Worm (Caenorhabditis elegans) whole organism, late embryonic: Measurements from ENCODE around the gene rexd-1.
A peak's percentile ranks its signal among the peaks of the same experiment; 100 is the strongest.

Source experiments
- C08G9.2 ChIP-seq: sonication (generic microtip); optimal IDR thresholded peaks from 2 replicates; lab custom pipeline; 2016; ENCODE audit warnings: mild to moderate bottlenecking, missing genetic modification characterization, moderate library complexity, missing compliant biosample characterization
- C38D4.7 ChIP-seq: fragments of 200-800 bp; sonication (Bioruptor generic); optimal IDR thresholded peaks from 2 replicates; lab custom pipeline; 2018; ENCODE audit warnings: mild to moderate bottlenecking, missing genetic modification characterization, moderate library complexity, missing compliant biosample characterization
- F13H6.1 ChIP-seq: sonication (generic microtip); optimal IDR thresholded peaks from 2 replicates; lab custom pipeline; 2016; ENCODE audit warnings: missing genetic modification characterization, missing compliant biosample characterization
- K02D7.2 ChIP-seq: sonication (generic microtip); optimal IDR thresholded peaks from 2 replicates; lab custom pipeline; 2017; ENCODE audit warnings: mild to moderate bottlenecking, missing genetic modification characterization, missing compliant biosample characterization
- K09A11.1 ChIP-seq: sonication (generic microtip); optimal IDR thresholded peaks from 2 replicates; lab custom pipeline; 2017; ENCODE audit warnings: antibody characterized with exemption, mild to moderate bottlenecking, missing genetic modification characterization, missing compliant biosample characterization; ENCODE audit not compliant: insufficient read depth
- ahr-1 ChIP-seq: sonication (generic microtip); optimal IDR thresholded peaks from 2 replicates; lab custom pipeline; 2016; ENCODE audit warnings: missing genetic modification characterization, missing compliant biosample characterization
- ama-1 ChIP-seq: fragments of 150-350 bp; optimal IDR thresholded peaks from 2 replicates; lab custom pipeline; 2014
- ceh-18 ChIP-seq: sonication (generic microtip); optimal IDR thresholded peaks from 2 replicates; lab custom pipeline; 2016; ENCODE audit warnings: missing genetic modification characterization, missing compliant biosample characterization
- ceh-2 ChIP-seq: sonication (generic microtip); optimal IDR thresholded peaks from 2 replicates; lab custom pipeline; 2016; ENCODE audit warnings: missing genotype, missing genetic modification characterization, missing compliant biosample characterization
- ceh-24 ChIP-seq: sonication (generic microtip); optimal IDR thresholded peaks from 2 replicates; lab custom pipeline; 2016; ENCODE audit warnings: mild to moderate bottlenecking, missing genetic modification characterization, missing compliant biosample characterization
- ceh-30 ChIP-seq: fragments of 150-350 bp; optimal IDR thresholded peaks from 2 replicates; lab custom pipeline; 2014; ENCODE audit warnings: missing biosample characterization, missing genetic modification characterization
- ceh-31 ChIP-seq: sonication (generic microtip); optimal IDR thresholded peaks from 2 replicates; lab custom pipeline; 2016; ENCODE audit warnings: missing genetic modification characterization, missing compliant biosample characterization
- ceh-34 ChIP-seq: sonication (generic microtip); optimal IDR thresholded peaks from 2 replicates; lab custom pipeline; 2016; ENCODE audit warnings: mild to moderate bottlenecking, missing genetic modification characterization, missing compliant biosample characterization
- ceh-45 ChIP-seq: fragments of 200-800 bp; sonication (Bioruptor generic); IDR thresholded peaks from 2 replicates; pipeline ENCODE4 v1.3.6; 2022; ENCODE audit warnings: missing genetic modification reagents, missing genetic modification characterization, missing compliant biosample characterization
- ceh-48 ChIP-seq: sonication (generic microtip); optimal IDR thresholded peaks from 2 replicates; lab custom pipeline; 2016; ENCODE audit warnings: missing genetic modification characterization, inconsistent platforms, missing compliant biosample characterization
- ceh-6 ChIP-seq: fragments of 200-800 bp; sonication (Bioruptor generic); optimal IDR thresholded peaks from 2 replicates; lab custom pipeline; 2018; ENCODE audit warnings: mild to moderate bottlenecking, missing genetic modification characterization, missing compliant biosample characterization
- ceh-9 ChIP-seq: sonication (generic microtip); optimal IDR thresholded peaks from 2 replicates; lab custom pipeline; 2016; ENCODE audit warnings: mild to moderate bottlenecking, missing genetic modification characterization, inconsistent platforms, missing compliant biosample characterization
- che-1 ChIP-seq: sonication (generic microtip); optimal IDR thresholded peaks from 2 replicates; lab custom pipeline; 2016; ENCODE audit warnings: mild to moderate bottlenecking, missing genetic modification characterization, missing compliant biosample characterization
- dve-1 ChIP-seq: sonication (generic microtip); optimal IDR thresholded peaks from 2 replicates; lab custom pipeline; 2017; ENCODE audit warnings: antibody characterized with exemption, mild to moderate bottlenecking, missing genetic modification characterization, missing compliant biosample characterization
- elt-2 ChIP-seq: sonication (generic microtip); optimal IDR thresholded peaks from 2 replicates; lab custom pipeline; 2016; ENCODE audit warnings: missing genetic modification reagents, missing genetic modification characterization, missing compliant biosample characterization
- fax-1 ChIP-seq: sonication (generic microtip); optimal IDR thresholded peaks from 2 replicates; lab custom pipeline; 2016; ENCODE audit warnings: missing genotype, missing genetic modification characterization, missing compliant biosample characterization
- fkh-10 ChIP-seq: fragments of 150-350 bp; optimal IDR thresholded peaks from 2 replicates; lab custom pipeline; 2014; ENCODE audit warnings: missing biosample characterization, missing genetic modification reagents, missing genetic modification characterization
- hlh-6 ChIP-seq: sonication (generic microtip); optimal IDR thresholded peaks from 2 replicates; lab custom pipeline; 2016; ENCODE audit warnings: missing genotype, missing genetic modification characterization, missing compliant biosample characterization
- hlh-8 ChIP-seq: sonication (generic microtip); optimal IDR thresholded peaks from 2 replicates; lab custom pipeline; 2016; ENCODE audit warnings: missing genotype, missing genetic modification characterization, missing compliant biosample characterization
- lim-6 ChIP-seq: sonication (generic microtip); optimal IDR thresholded peaks from 2 replicates; lab custom pipeline; 2016; ENCODE audit warnings: missing genetic modification characterization, missing compliant biosample characterization
- lin-11 ChIP-seq: fragments of 200-800 bp; sonication (Bioruptor generic); optimal IDR thresholded peaks from 2 replicates; lab custom pipeline; 2018; ENCODE audit warnings: mild to moderate bottlenecking, missing genetic modification characterization, missing compliant biosample characterization
- madf-2 ChIP-seq: sonication (generic microtip); optimal IDR thresholded peaks from 2 replicates; lab custom pipeline; 2017; ENCODE audit warnings: missing genetic modification characterization, missing compliant biosample characterization
- mec-3 ChIP-seq: sonication (generic microtip); optimal IDR thresholded peaks from 2 replicates; lab custom pipeline; 2016; ENCODE audit warnings: borderline replicate concordance, missing genetic modification characterization, missing compliant biosample characterization
- nhr-11 ChIP-seq: fragments of 150-350 bp; optimal IDR thresholded peaks from 2 replicates; lab custom pipeline; 2014; ENCODE audit warnings: missing biosample characterization, missing genetic modification characterization
- nhr-232 ChIP-seq: sonication (generic microtip); optimal IDR thresholded peaks from 2 replicates; lab custom pipeline; 2016; ENCODE audit warnings: missing genetic modification characterization, missing compliant biosample characterization
- npax-4 ChIP-seq: sonication (generic microtip); optimal IDR thresholded peaks from 2 replicates; lab custom pipeline; 2016; ENCODE audit warnings: missing genetic modification characterization, missing compliant biosample characterization
- pat-9 ChIP-seq: fragments of 200-800 bp; sonication (Bioruptor generic); optimal IDR thresholded peaks from 2 replicates; lab custom pipeline; 2018; ENCODE audit warnings: mild to moderate bottlenecking, missing genetic modification characterization, moderate library complexity, missing compliant biosample characterization
- pha-4 ChIP-seq: fragments of 150-350 bp; optimal IDR thresholded peaks from 2 replicates; lab custom pipeline; 2018; ENCODE audit warnings: missing biosample characterization, missing genetic modification reagents, missing genetic modification characterization
- pqm-1 ChIP-seq: sonication (generic microtip); optimal IDR thresholded peaks from 2 replicates; lab custom pipeline; 2016; ENCODE audit warnings: missing genetic modification characterization, missing compliant biosample characterization
- pros-1 ChIP-seq: fragments of 150-350 bp; optimal IDR thresholded peaks from 2 replicates; lab custom pipeline; 2014; ENCODE audit warnings: missing biosample characterization, missing genetic modification reagents, missing genetic modification characterization
- sdc-2 ChIP-seq: sonication (generic microtip); optimal IDR thresholded peaks from 2 replicates; lab custom pipeline; 2016; ENCODE audit warnings: missing genotype, missing genetic modification characterization, missing compliant biosample characterization
- sox-2 ChIP-seq: fragments of 200-800 bp; sonication (Bioruptor generic); IDR thresholded peaks from 2 replicates; pipeline ENCODE4 v1.3.6; 2022; ENCODE audit warnings: missing genetic modification reagents, missing genetic modification characterization, missing compliant biosample characterization
- sox-4 ChIP-seq: sonication (generic microtip); optimal IDR thresholded peaks from 2 replicates; lab custom pipeline; 2017; ENCODE audit warnings: mild to moderate bottlenecking, missing genetic modification characterization, inconsistent platforms, missing compliant biosample characterization
- unc-42 ChIP-seq: sonication (generic microtip); optimal IDR thresholded peaks from 2 replicates; lab custom pipeline; 2016; ENCODE audit warnings: missing genotype, missing genetic modification characterization, missing compliant biosample characterization
- unc-86 ChIP-seq: sonication (generic microtip); optimal IDR thresholded peaks from 2 replicates; lab custom pipeline; 2016; ENCODE audit warnings: missing genetic modification characterization, missing compliant biosample characterization
- zip-5 ChIP-seq: sonication (generic microtip); optimal IDR thresholded peaks from 2 replicates; lab custom pipeline; 2016; ENCODE audit warnings: missing genetic modification characterization, missing compliant biosample characterization

Gene rexd-1

ce11 chrIII:1880221-1880620, 45.9 kb downstream of the rexd-1 start:
- no peak for TF ChIP-seq nhr-232 (tag; lab: Kevin White, UChicago)
- peak; percentile 61 for TF ChIP-seq ceh-48 (tag; lab: Kevin White, UChicago)

ce11 chrIII:1882678-1883077, 48.4 kb downstream of the rexd-1 start:
- TF ChIP-seq mec-3 (tag; lab: Kevin White, UChicago), result no peak

ce11 chrIII:1886914-1887313, 52.6 kb downstream of the rexd-1 start:
- TF ChIP-seq ceh-45 (GFP tag; lab: Robert Waterston, UW), result no peak
- no peak for TF ChIP-seq C38D4.7 (GFP tag; lab: Kevin White, UChicago)
- no peak for TF ChIP-seq zip-5
- TF ChIP-seq ceh-18 (tag; lab: Kevin White, UChicago), result no peak
- TF ChIP-seq ceh-24, result no peak
- TF ChIP-seq unc-86 (tag; lab: Kevin White, UChicago), result no peak
- no peak for TF ChIP-seq pros-1 (tag; lab: Kevin White, UChicago)
- TF ChIP-seq lin-11, result no peak
- no peak for TF ChIP-seq che-1 (tag; lab: Kevin White, UChicago)
- no peak for TF ChIP-seq ceh-2 (tag; lab: Kevin White, UChicago)
- TF ChIP-seq sox-4, result no peak
- no peak for TF ChIP-seq ceh-30 (tag; lab: Kevin White, UChicago)
- no peak for TF ChIP-seq ceh-9 (tag; lab: Kevin White, UChicago)
- no peak for TF ChIP-seq ceh-48 (tag; lab: Kevin White, UChicago)
- no peak for TF ChIP-seq fax-1 (tag; lab: Kevin White, UChicago)
- TF ChIP-seq hlh-6, result no peak
- no peak for TF ChIP-seq hlh-8 (tag; lab: Kevin White, UChicago)

ce11 chrIII:1887354-1887753, 53.0 kb downstream of the rexd-1 start, which contains the start of gene B0524.3:
Gene B0524.3 (plus strand): TSS chrIII:1887654.
- TF ChIP-seq mec-3 (tag; lab: Kevin White, UChicago) (no peak), hlh-8 (tag; lab: Kevin White, UChicago) (no peak), dve-1 (tag; lab: Kevin White, UChicago) (no peak), ceh-31 (tag; lab: Kevin White, UChicago) (no peak), C08G9.2 (tag; lab: Kevin White, UChicago) (no peak), ahr-1 (tag; lab: Kevin White, UChicago) (no peak), sdc-2 (tag; lab: Kevin White, UChicago) (no peak), K02D7.2 (tag; lab: Kevin White, UChicago) (no peak), ceh-48 (tag; lab: Kevin White, UChicago) (no peak), npax-4 (tag; lab: Kevin White, UChicago) (no peak), ceh-34 (tag; lab: Kevin White, UChicago) (no peak), unc-86 (tag; lab: Kevin White, UChicago) (no peak), ama-1 (no peak), lin-11 (no peak), pqm-1 (tag; lab: Kevin White, UChicago) (no peak), pros-1 (tag; lab: Kevin White, UChicago) (no peak), pha-4 (tag; lab: Kevin White, UChicago) (no peak), elt-2 (tag; lab: Kevin White, UChicago) (no peak), unc-42 (tag; lab: Kevin White, UChicago) (no peak), che-1 (tag; lab: Kevin White, UChicago) (no peak)

- peak; percentile 80 for TF ChIP-seq ceh-48 (tag; lab: Kevin White, UChicago)
Measured at ce11 chrIII:1892147-1892546, 57.8 kb downstream of the rexd-1 start.

DNA sequence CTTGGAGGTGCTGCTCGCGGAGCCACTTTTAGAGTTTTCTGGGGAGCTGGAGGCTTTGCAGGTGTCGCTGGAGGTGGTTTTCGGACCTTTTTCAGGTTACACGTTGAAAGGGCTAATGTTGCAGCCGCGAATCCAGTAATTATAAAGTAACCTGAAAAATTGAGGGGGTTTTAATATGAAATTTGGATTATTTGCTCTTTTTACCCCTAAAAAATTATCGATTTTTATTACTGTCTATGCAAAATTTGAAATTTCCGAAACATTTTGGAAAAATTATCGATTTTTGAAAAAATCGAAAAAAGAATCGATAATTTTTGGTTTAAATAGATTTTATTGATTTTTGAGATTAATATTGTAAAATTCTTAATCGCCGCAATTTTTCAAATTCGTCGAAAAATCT, 59.1 kb downstream of the rexd-1 start:
- TF ChIP-seq pros-1 (tag; lab: Kevin White, UChicago) (no peak), pha-4 (tag; lab: Kevin White, UChicago) (no peak), nhr-11 (no peak), ceh-24 (no peak), K09A11.1 (tag; lab: Kevin White, UChicago) (no peak), F13H6.1 (tag; lab: Kevin White, UChicago) (no peak), madf-2 (tag; lab: Kevin White, UChicago) (no peak), sox-2 (GFP tag; lab: Robert Waterston, UW) (no peak), ceh-6 (no peak), nhr-232 (tag; lab: Kevin White, UChicago) (no peak), hlh-6 (no peak), fkh-10 (GFP tag; lab: Kevin White, UChicago) (no peak), C38D4.7 (GFP tag; lab: Kevin White, UChicago) (no peak), lim-6 (tag; lab: Kevin White, UChicago) (no peak), ceh-18 (tag; lab: Kevin White, UChicago) (no peak), sdc-2 (tag; lab: Kevin White, UChicago) (no peak), pat-9 (tag; lab: Kevin White, UChicago) (no peak)
